Fruit fly (Drosophila melanogaster) whole organism, prepupa: Measurements from ENCODE around the gene awd.

Experiments
- Blimp-1 ChIP-seq: fragments of 200-800 bp; sonication (Bioruptor generic); optimal IDR thresholded peaks from 3 replicates; lab custom pipeline; 2017; ENCODE audit warnings: missing biosample characterization, missing genetic modification characterization, mild to moderate bottlenecking, moderate library complexity, missing genetic modification reagents
- CG10631 ChIP-seq: fragments of 200-800 bp; sonication (Bioruptor generic); optimal IDR thresholded peaks from 2 replicates; lab custom pipeline; 2016; ENCODE audit warnings: missing biosample characterization, missing genetic modification characterization
- CG11294 ChIP-seq: fragments of 200-800 bp; sonication (Bioruptor generic); IDR thresholded peaks from 2 replicates; pipeline ENCODE4 v1.3.6; 2022; ENCODE audit warnings: missing biosample characterization, missing genetic modification characterization
- CG11762 ChIP-seq: fragments of 200-800 bp; sonication (Bioruptor generic); optimal IDR thresholded peaks from 3 replicates; lab custom pipeline; 2016; ENCODE audit warnings: missing biosample characterization, missing genetic modification characterization; ENCODE audit not compliant: insufficient read depth
- CG11902 ChIP-seq: fragments of 200-800 bp; sonication (Bioruptor generic); optimal IDR thresholded peaks from 3 replicates; lab custom pipeline; 2016; ENCODE audit warnings: missing biosample characterization, missing genetic modification characterization
- CG15336 ChIP-seq: fragments of 200-800 bp; sonication (Bioruptor generic); IDR thresholded peaks from 2 replicates; pipeline ENCODE4 v1.3.6; 2022; ENCODE audit warnings: missing biosample characterization, missing genetic modification characterization
- CG1621 ChIP-seq: fragments of 200-800 bp; sonication (Bioruptor generic); optimal IDR thresholded peaks from 3 replicates; lab custom pipeline; 2018; ENCODE audit warnings: missing biosample characterization, mild to moderate bottlenecking, missing genetic modification characterization
- CG16779 ChIP-seq: fragments of 200-800 bp; sonication (Bioruptor generic); optimal IDR thresholded peaks from 3 replicates; lab custom pipeline; 2017; ENCODE audit warnings: missing biosample characterization, mild to moderate bottlenecking, missing genetic modification characterization
- CG3032 ChIP-seq: fragments of 200-800 bp; optimal IDR thresholded peaks from 2 replicates; lab custom pipeline; 2019; ENCODE audit warnings: missing biosample characterization, mild to moderate bottlenecking, missing genetic modification characterization, moderate library complexity
- CG31627 ChIP-seq: fragments of 200-800 bp; sonication (Bioruptor generic); optimal IDR thresholded peaks from 3 replicates; lab custom pipeline; 2016; ENCODE audit warnings: missing biosample characterization, missing genetic modification characterization
- CG34406 ChIP-seq: fragments of 200-800 bp; sonication (Bioruptor generic); optimal IDR thresholded peaks from 3 replicates; lab custom pipeline; 2016; ENCODE audit warnings: missing biosample characterization, missing genetic modification characterization
- CG3919 ChIP-seq: fragments of 200-800 bp; sonication (Bioruptor generic); optimal IDR thresholded peaks from 3 replicates; lab custom pipeline; 2016; ENCODE audit warnings: missing biosample characterization, missing genetic modification characterization
- CG4318 ChIP-seq: fragments of 200-800 bp; sonication (Bioruptor generic); optimal IDR thresholded peaks from 3 replicates; lab custom pipeline; 2017; ENCODE audit warnings: missing biosample characterization, mild to moderate bottlenecking, missing genetic modification characterization
- CG6163 ChIP-seq: fragments of 200-800 bp; sonication (Bioruptor generic); IDR thresholded peaks from 3 replicates; pipeline ENCODE4 v1.3.6; 2022; ENCODE audit warnings: missing biosample characterization, missing genetic modification characterization
- CG6276 ChIP-seq: fragments of 200-800 bp; sonication (Bioruptor generic); optimal IDR thresholded peaks from 2 replicates; lab custom pipeline; 2017; ENCODE audit warnings: missing biosample characterization, mild to moderate bottlenecking, missing genetic modification characterization
- CG6792 ChIP-seq: fragments of 200-800 bp; sonication (Bioruptor generic); optimal IDR thresholded peaks from 3 replicates; lab custom pipeline; 2016; ENCODE audit warnings: missing biosample characterization, missing genetic modification characterization
- CG6808 ChIP-seq: fragments of 200-800 bp; sonication (Bioruptor generic); optimal IDR thresholded peaks from 3 replicates; lab custom pipeline; 2017; ENCODE audit warnings: missing biosample characterization, missing genetic modification characterization, mild to moderate bottlenecking, moderate library complexity, missing genetic modification reagents
- CG6854 ChIP-seq: fragments of 200-800 bp; sonication (Bioruptor generic); optimal IDR thresholded peaks from 2 replicates; lab custom pipeline; 2017; ENCODE audit warnings: missing biosample characterization, mild to moderate bottlenecking, missing genetic modification characterization
- CG8119 ChIP-seq: fragments of 200-800 bp; sonication (Bioruptor generic); IDR thresholded peaks from 3 replicates; pipeline ENCODE4 v1.3.6; 2022; ENCODE audit warnings: missing biosample characterization, missing genetic modification characterization
- CG8319 ChIP-seq: fragments of 200-800 bp; sonication (Bioruptor generic); optimal IDR thresholded peaks from 3 replicates; lab custom pipeline; 2016; ENCODE audit warnings: missing biosample characterization, missing genetic modification characterization
- CG8632 ChIP-seq: fragments of 200-800 bp; sonication (Bioruptor generic); optimal IDR thresholded peaks from 3 replicates; lab custom pipeline; 2016; ENCODE audit warnings: missing biosample characterization, missing genetic modification characterization
- Eip75B ChIP-seq: fragments of 200-800 bp; sonication (Bioruptor generic); optimal IDR thresholded peaks from 3 replicates; lab custom pipeline; 2016; ENCODE audit warnings: missing biosample characterization, missing genetic modification characterization
- Ets21C ChIP-seq: fragments of 200-800 bp; sonication (Bioruptor generic); optimal IDR thresholded peaks from 3 replicates; lab custom pipeline; 2016; ENCODE audit warnings: missing biosample characterization, missing genetic modification characterization
- Ets96B ChIP-seq: fragments of 200-800 bp; optimal IDR thresholded peaks from 2 replicates; lab custom pipeline; 2019; ENCODE audit warnings: missing biosample characterization, mild to moderate bottlenecking, missing genetic modification characterization, moderate library complexity
- Hr4 ChIP-seq: fragments of 200-800 bp; sonication (Bioruptor generic); optimal IDR thresholded peaks from 3 replicates; lab custom pipeline; 2016; ENCODE audit warnings: missing biosample characterization, missing genetic modification characterization
- Lpt ChIP-seq: fragments of 200-800 bp; sonication (Bioruptor generic); optimal IDR thresholded peaks from 3 replicates; lab custom pipeline; 2016; ENCODE audit warnings: missing biosample characterization, missing genetic modification characterization
- Met ChIP-seq: fragments of 200-800 bp; sonication (Bioruptor generic); optimal IDR thresholded peaks from 3 replicates; lab custom pipeline; 2016; ENCODE audit warnings: missing biosample characterization, missing genetic modification characterization
- OdsH ChIP-seq: fragments of 200-800 bp; sonication (Bioruptor generic); optimal IDR thresholded peaks from 3 replicates; lab custom pipeline; 2016; ENCODE audit warnings: missing biosample characterization, missing genetic modification characterization
- Smox ChIP-seq: fragments of 200-800 bp; sonication (Bioruptor generic); optimal IDR thresholded peaks from 3 replicates; lab custom pipeline; 2016; ENCODE audit warnings: missing biosample characterization, missing genetic modification characterization
- Sox102F ChIP-seq: fragments of 200-800 bp; sonication (Bioruptor generic); optimal IDR thresholded peaks from 2 replicates; lab custom pipeline; 2016; ENCODE audit warnings: missing biosample characterization, mild to moderate bottlenecking, missing genetic modification characterization
- Sox14 ChIP-seq: fragments of 200-800 bp; sonication (Bioruptor generic); optimal IDR thresholded peaks from 3 replicates; lab custom pipeline; 2016; ENCODE audit warnings: missing biosample characterization, missing genetic modification characterization
- Sox15 ChIP-seq: fragments of 200-800 bp; sonication (Bioruptor generic); optimal IDR thresholded peaks from 3 replicates; lab custom pipeline; 2016; ENCODE audit warnings: missing biosample characterization, missing genetic modification characterization
- acj6 ChIP-seq: fragments of 200-800 bp; sonication (Bioruptor generic); optimal IDR thresholded peaks from 3 replicates; lab custom pipeline; 2016; ENCODE audit warnings: missing biosample characterization, missing genetic modification characterization
- dac ChIP-seq: fragments of 200-800 bp; sonication (Bioruptor generic); optimal IDR thresholded peaks from 2 replicates; lab custom pipeline; 2017; ENCODE audit warnings: missing biosample characterization, mild to moderate bottlenecking, missing genetic modification characterization
- dsx ChIP-seq: fragments of 200-800 bp; optimal IDR thresholded peaks from 3 replicates; lab custom pipeline; 2019; ENCODE audit warnings: missing biosample characterization, mild to moderate bottlenecking, missing genetic modification characterization, moderate library complexity; ENCODE audit not compliant: poor library complexity, severe bottlenecking
- eg ChIP-seq: fragments of 200-800 bp; sonication (Bioruptor generic); IDR thresholded peaks from 3 replicates; pipeline ENCODE4 v1.3.6; 2022; ENCODE audit warnings: missing biosample characterization, missing genetic modification characterization
- esn ChIP-seq: fragments of 200-800 bp; sonication (Bioruptor generic); optimal IDR thresholded peaks from 2 replicates; lab custom pipeline; 2016; ENCODE audit warnings: missing biosample characterization, mild to moderate bottlenecking, missing genetic modification characterization, moderate library complexity
- fd59A ChIP-seq: fragments of 200-800 bp; sonication (Bioruptor generic); optimal IDR thresholded peaks from 2 replicates; lab custom pipeline; 2017; ENCODE audit warnings: missing biosample characterization, mild to moderate bottlenecking, missing genetic modification characterization, missing genetic modification reagents
- fd85E ChIP-seq: fragments of 200-800 bp; sonication (Bioruptor generic); optimal IDR thresholded peaks from 3 replicates; lab custom pipeline; 2016; ENCODE audit warnings: missing biosample characterization, missing genetic modification characterization
- lz ChIP-seq: fragments of 200-800 bp; sonication (Bioruptor generic); optimal IDR thresholded peaks from 3 replicates; lab custom pipeline; 2016; ENCODE audit warnings: missing biosample characterization, missing genetic modification characterization
- net ChIP-seq: fragments of 200-800 bp; sonication (Bioruptor generic); optimal IDR thresholded peaks from 3 replicates; lab custom pipeline; 2016; ENCODE audit warnings: missing biosample characterization, missing genetic modification characterization
- pdm3 ChIP-seq: fragments of 200-800 bp; sonication (Bioruptor generic); optimal IDR thresholded peaks from 3 replicates; lab custom pipeline; 2016; ENCODE audit warnings: missing biosample characterization, missing genetic modification characterization
- salr ChIP-seq, 2 experiments: fragments of 200-800 bp; sonication (Bioruptor generic); optimal IDR thresholded peaks; 3 replicates each; lab custom pipeline; 2016 to 2018; ENCODE audit warnings: missing biosample characterization in 2 of 2, missing genetic modification characterization in 2 of 2, mild to moderate bottlenecking in 1 of 2
- spab ChIP-seq: fragments of 200-800 bp; sonication (Bioruptor generic); optimal IDR thresholded peaks from 2 replicates; lab custom pipeline; 2017; ENCODE audit warnings: missing biosample characterization, mild to moderate bottlenecking, missing genetic modification characterization, missing genetic modification reagents
- ss ChIP-seq, 2 experiments: fragments of 200-800 bp; sonication (Bioruptor generic); optimal IDR thresholded peaks; 2 replicates in 1 of 2; 3 replicates in 1 of 2; lab custom pipeline; 2017 to 2018; ENCODE audit warnings: mild to moderate bottlenecking in 2 of 2, missing biosample characterization in 2 of 2, missing genetic modification characterization in 2 of 2, moderate library complexity in 1 of 2
- svp ChIP-seq: fragments of 200-800 bp; sonication (Bioruptor generic); peaks from one replicate; lab custom pipeline; 2016; ENCODE audit warnings: missing biosample characterization, missing genetic modification characterization

awd gene

DNA sequence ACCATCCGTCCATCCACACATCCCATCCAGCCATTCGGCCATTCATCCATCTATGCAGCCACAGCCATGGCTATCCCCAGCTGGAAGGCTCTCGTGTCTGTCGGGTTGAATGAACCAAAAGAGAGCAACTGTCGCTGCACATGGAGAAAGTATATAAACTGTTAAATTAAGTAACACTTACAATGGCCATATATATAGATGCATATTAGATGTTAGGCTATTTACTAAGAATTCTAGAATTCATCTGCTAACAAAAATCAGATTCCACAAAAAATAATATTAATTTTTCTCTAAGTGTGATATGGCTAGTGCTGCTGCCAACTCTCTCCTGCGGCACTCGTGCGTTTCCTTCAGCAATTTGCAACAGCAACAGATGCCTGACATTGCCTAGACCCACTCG is 45.7 kb downstream of the awd start (continued):
- peak; percentile 79 for TF ChIP-seq CG3919 (GFP tag; lab: Kevin White, UChicago)
- TF ChIP-seq net (GFP tag; lab: Kevin White, UChicago): peak; percentile 64
- TF ChIP-seq ss (GFP tag; optimal IDR thresholded peaks at IDR 0.05; lab: Kevin White, UChicago): peak in 1 of 2 experiments; percentile 20
- peak; percentile 68 for TF ChIP-seq Eip75B (GFP tag; lab: Kevin White, UChicago)
- peak; percentile 49 for TF ChIP-seq dsx
- peak; percentile 75 for TF ChIP-seq OdsH (GFP tag; lab: Kevin White, UChicago)
- peak; percentile 13 for TF ChIP-seq CG11762 (GFP tag; lab: Kevin White, UChicago)
- peak; percentile 50 for TF ChIP-seq dac
- no peak for TF ChIP-seq CG8319 (GFP tag; lab: Kevin White, UChicago)
- peak; percentile 11 for TF ChIP-seq Smox (GFP tag; lab: Kevin White, UChicago)
- peak; percentile 36 for TF ChIP-seq svp (GFP tag; lab: Kevin White, UChicago)
- peak; percentile 81 for TF ChIP-seq CG10631 (GFP tag; lab: Kevin White, UChicago)
- no peak for TF ChIP-seq Sox102F (GFP tag; lab: Kevin White, UChicago)
- peak; percentile 41 for TF ChIP-seq CG1621 (tag; lab: Kevin White, UChicago)
- TF ChIP-seq CG11294: peak; percentile 20; the same call in 1 of the 2 replicates
- peak; percentile 82 for TF ChIP-seq Hr4 (GFP tag; lab: Kevin White, UChicago)
- peak; percentile 73 for TF ChIP-seq CG4318
- TF ChIP-seq esn (GFP tag; lab: Kevin White, UChicago): peak; percentile 13
- TF ChIP-seq CG6854 (GFP tag; lab: Kevin White, UChicago): no peak
- no peak for TF ChIP-seq fd85E (GFP tag; lab: Kevin White, UChicago)
- peak; percentile 80 for TF ChIP-seq Lpt (GFP tag; lab: Kevin White, UChicago)
- TF ChIP-seq CG11902 (GFP tag; lab: Kevin White, UChicago): no peak
- TF ChIP-seq CG6808 (GFP tag; lab: Kevin White, UChicago): peak; percentile 25
- TF ChIP-seq pdm3 (GFP tag; lab: Kevin White, UChicago): peak; percentile 68
- TF ChIP-seq CG3032: peak; percentile 67
- peak; percentile 76 for TF ChIP-seq Sox14 (GFP tag; lab: Kevin White, UChicago)
- TF ChIP-seq Ets96B (tag; lab: Kevin White, UChicago): peak; percentile 75
- peak; percentile 60 for TF ChIP-seq CG6276 (GFP tag; lab: Kevin White, UChicago)
- peak; percentile 28 for TF ChIP-seq CG6792

DNA sequence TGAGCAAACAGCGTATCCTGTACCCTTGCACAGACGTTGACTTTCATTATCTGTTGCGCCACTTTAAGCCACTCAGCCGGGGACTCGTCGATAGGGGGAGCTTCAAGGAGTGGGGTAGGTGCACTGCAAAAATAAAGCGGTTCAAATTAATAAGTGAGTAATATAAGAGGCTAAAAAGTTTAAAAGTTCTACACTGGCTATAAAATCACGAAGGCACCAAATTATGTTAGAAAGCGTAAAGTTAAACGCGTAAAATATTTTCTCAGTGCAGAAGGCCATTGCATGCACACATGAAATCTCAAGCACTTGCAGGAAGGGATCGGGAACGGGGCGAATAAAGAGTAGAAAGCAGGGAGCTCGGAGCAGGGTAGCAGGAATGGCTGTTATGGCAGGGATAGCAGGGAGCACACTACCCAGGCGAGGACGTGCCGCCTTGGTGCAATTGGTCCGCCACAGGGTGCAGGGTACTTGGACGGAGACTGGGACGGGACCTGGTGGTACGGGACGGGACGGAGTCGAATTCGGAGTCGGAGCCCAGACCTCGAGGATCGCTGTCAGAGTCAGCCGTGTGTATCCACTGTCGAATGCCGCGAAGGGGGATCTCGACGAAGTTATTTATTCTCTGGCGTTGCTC is 47.6 kb downstream of the awd start:
- TF ChIP-seq CG8119 (GFP tag; lab: Robert Waterston, UW) (peak; percentile 56; the same call in 1 of the 3 replicates), CG6808 (GFP tag; lab: Kevin White, UChicago) (peak; percentile 90), spab (GFP tag; lab: Kevin White, UChicago) (peak; percentile 92), CG10631 (GFP tag; lab: Kevin White, UChicago) (peak; percentile 89), CG31627 (GFP tag; lab: Kevin White, UChicago) (peak; percentile 94), CG6854 (GFP tag; lab: Kevin White, UChicago) (peak; percentile 77), Blimp-1 (peak; percentile 85), fd85E (GFP tag; lab: Kevin White, UChicago) (peak; percentile 45), Sox15 (GFP tag; lab: Kevin White, UChicago) (peak; percentile 77), CG16779 (tag; lab: Kevin White, UChicago) (peak; percentile 60), CG6276 (GFP tag; lab: Kevin White, UChicago) (peak; percentile 7), Eip75B (GFP tag; lab: Kevin White, UChicago) (peak; percentile 92), salr (GFP tag; optimal IDR thresholded peaks at IDR 0.05; lab: Kevin White, UChicago) (peak; percentile 63 to 87), CG11762 (GFP tag; lab: Kevin White, UChicago) (peak; percentile 57), CG6163 (peak; percentile 92), Met (peak; percentile 95), lz (GFP tag; lab: Kevin White, UChicago) (peak; percentile 94), CG34406 (GFP tag; lab: Kevin White, UChicago) (peak; percentile 82), fd59A (GFP tag; lab: Kevin White, UChicago) (peak; percentile 88), acj6 (GFP tag; lab: Kevin White, UChicago) (peak; percentile 86), Sox102F (GFP tag; lab: Kevin White, UChicago) (peak; percentile 93), eg (GFP tag; lab: Robert Waterston, UW) (peak; percentile 35; the same call in 1 of the 3 replicates), Sox14 (GFP tag; lab: Kevin White, UChicago) (peak; percentile 89), Smox (GFP tag; lab: Kevin White, UChicago) (peak; percentile 91), esn (GFP tag; lab: Kevin White, UChicago) (peak; percentile 95), Ets21C (GFP tag; lab: Kevin White, UChicago) (peak; percentile 88), CG15336 (GFP tag; lab: Robert Waterston, UW) (peak; percentile 24; the same call in 1 of the 2 replicates), CG3032 (peak; percentile 92), CG8632 (GFP tag; lab: Kevin White, UChicago) (peak; percentile 79), CG6792 (peak; percentile 91), dsx (peak; percentile 91)
